Fruit fly (Drosophila melanogaster) whole organism, embryonic: Measurements from ENCODE around the gene CG3662.

Experiments used
- ATbp ChIP-seq: fragments of 200-800 bp; sonication (Bioruptor generic); optimal IDR thresholded peaks from 2 replicates; lab custom pipeline; 2017; ENCODE audit warnings: missing biosample characterization, mild to moderate bottlenecking, missing genetic modification characterization, missing genetic modification reagents
- Asciz ChIP-seq: fragments of 200-800 bp; sonication (Bioruptor generic); optimal IDR thresholded peaks from 2 replicates; lab custom pipeline; 2017; ENCODE audit warnings: missing biosample characterization, mild to moderate bottlenecking, missing genetic modification characterization, missing genetic modification reagents
- Atf6 ChIP-seq: fragments of 200-800 bp; sonication (Bioruptor generic); IDR thresholded peaks from 2 replicates; pipeline ENCODE4 v1.3.6; 2022; ENCODE audit warnings: missing biosample characterization, missing genetic modification characterization
- CG10979 ChIP-seq: fragments of 200-800 bp; sonication (Bioruptor generic); optimal IDR thresholded peaks from 2 replicates; lab custom pipeline; 2018; ENCODE audit warnings: missing biosample characterization, mild to moderate bottlenecking, missing genetic modification characterization, moderate library complexity
- CG11398 ChIP-seq: fragments of 200-800 bp; sonication (Bioruptor generic); optimal IDR thresholded peaks from 2 replicates; lab custom pipeline; 2016; ENCODE audit warnings: missing biosample characterization, missing genetic modification characterization
- CG11504 ChIP-seq: fragments of 200-800 bp; sonication (Bioruptor generic); optimal IDR thresholded peaks from 3 replicates; lab custom pipeline; 2019; ENCODE audit warnings: missing biosample characterization, mild to moderate bottlenecking, missing genetic modification characterization, moderate library complexity
- CG12155 ChIP-seq: fragments of 200-800 bp; sonication (Bioruptor generic); optimal IDR thresholded peaks from 3 replicates; lab custom pipeline; 2016; ENCODE audit warnings: missing biosample characterization, missing genetic modification characterization
- CG14050 ChIP-seq: fragments of 200-800 bp; sonication (Bioruptor generic); IDR thresholded peaks from 3 replicates; pipeline ENCODE4 v1.3.6; 2022; ENCODE audit warnings: missing biosample characterization, missing genetic modification characterization
- CG15011 ChIP-seq: fragments of 200-800 bp; sonication (Bioruptor generic); optimal IDR thresholded peaks from 3 replicates; lab custom pipeline; 2018; ENCODE audit warnings: missing biosample characterization, mild to moderate bottlenecking, missing genetic modification characterization
- CG16815 ChIP-seq: fragments of 200-800 bp; sonication (Bioruptor generic); optimal IDR thresholded peaks from 3 replicates; lab custom pipeline; 2017; ENCODE audit warnings: missing biosample characterization, mild to moderate bottlenecking, missing genetic modification characterization
- CG17359 ChIP-seq: fragments of 200-800 bp; sonication (Bioruptor generic); optimal IDR thresholded peaks from 3 replicates; lab custom pipeline; 2018; ENCODE audit warnings: missing biosample characterization, mild to moderate bottlenecking, missing genetic modification characterization, moderate library complexity
- CG18476 ChIP-seq: fragments of 200-800 bp; sonication (Bioruptor generic); optimal IDR thresholded peaks from 2 replicates; lab custom pipeline; 2016; ENCODE audit warnings: missing biosample characterization, mild to moderate bottlenecking, missing genetic modification characterization
- CG18619 ChIP-seq: fragments of 200-800 bp; sonication (Bioruptor generic); optimal IDR thresholded peaks from 3 replicates; lab custom pipeline; 2017; ENCODE audit warnings: missing biosample characterization, mild to moderate bottlenecking, missing genetic modification characterization
- CG2116 ChIP-seq: fragments of 200-800 bp; sonication (Bioruptor generic); optimal IDR thresholded peaks from 3 replicates; lab custom pipeline; 2018; ENCODE audit warnings: missing biosample characterization, mild to moderate bottlenecking, missing genetic modification characterization
- CG3065 ChIP-seq: fragments of 200-800 bp; sonication (Bioruptor generic); optimal IDR thresholded peaks from 2 replicates; lab custom pipeline; 2016; ENCODE audit warnings: missing biosample characterization, missing genetic modification characterization
- CG31388 ChIP-seq: fragments of 200-800 bp; sonication (Bioruptor generic); optimal IDR thresholded peaks from 2 replicates; lab custom pipeline; 2016; ENCODE audit warnings: missing biosample characterization, missing genetic modification characterization
- CG32772 ChIP-seq: fragments of 200-800 bp; sonication (Bioruptor generic); IDR thresholded peaks from 2 replicates; pipeline ENCODE4 v1.3.6; 2022; ENCODE audit warnings: missing biosample characterization, missing genetic modification characterization
- CG3838 ChIP-seq: fragments of 200-800 bp; sonication (Bioruptor generic); optimal IDR thresholded peaks from 3 replicates; lab custom pipeline; 2016; ENCODE audit warnings: missing biosample characterization, missing genetic modification characterization
- CG4707 ChIP-seq: fragments of 200-800 bp; sonication (Bioruptor generic); optimal IDR thresholded peaks from 2 replicates; lab custom pipeline; 2018; ENCODE audit warnings: missing biosample characterization, mild to moderate bottlenecking, missing genetic modification characterization, moderate library complexity
- CG6813 ChIP-seq: fragments of 200-800 bp; sonication (Bioruptor generic); optimal IDR thresholded peaks from 2 replicates; lab custom pipeline; 2017; ENCODE audit warnings: missing biosample characterization, missing genetic modification characterization, mild to moderate bottlenecking, moderate library complexity, missing genetic modification reagents
- CG7556 ChIP-seq: fragments of 200-800 bp; sonication (Bioruptor generic); optimal IDR thresholded peaks from 2 replicates; lab custom pipeline; 2017; ENCODE audit warnings: missing biosample characterization, mild to moderate bottlenecking, missing genetic modification characterization
- CG9876 ChIP-seq: fragments of 200-800 bp; sonication (Bioruptor generic); optimal IDR thresholded peaks from 2 replicates; lab custom pipeline; 2016; ENCODE audit warnings: missing biosample characterization, missing genetic modification characterization
- D ChIP-seq, 2 experiments: fragments of 200-800 bp in 1 of 2; fragments of >200 bp in 1 of 2; sonication (Bioruptor generic) in 1 of 2; optimal IDR thresholded peaks; 2 replicates in 1 of 2; 3 replicates in 1 of 2; lab custom pipeline; 2017; ENCODE audit warnings: mild to moderate bottlenecking in 1 of 2, missing biosample characterization in 1 of 2, missing genetic modification characterization in 1 of 2, missing genetic modification reagents in 1 of 2
- Deaf1 ChIP-seq: fragments of 200-800 bp; optimal IDR thresholded peaks from 3 replicates; lab custom pipeline; 2019; ENCODE audit warnings: missing biosample characterization, mild to moderate bottlenecking, missing genetic modification characterization, moderate library complexity
- Hmr ChIP-seq: fragments of 200-800 bp; sonication (Bioruptor generic); optimal IDR thresholded peaks from 3 replicates; lab custom pipeline; 2017; ENCODE audit warnings: mild to moderate bottlenecking, missing biosample characterization, missing genetic modification reagents, missing genetic modification characterization
- Jarid2 ChIP-seq: fragments of 200-800 bp; sonication (Bioruptor generic); optimal IDR thresholded peaks from 3 replicates; lab custom pipeline; 2017; ENCODE audit warnings: mild to moderate bottlenecking, missing biosample characterization, missing genetic modification reagents, missing genetic modification characterization
- MTF-1 ChIP-seq: fragments of 200-800 bp; sonication (Bioruptor generic); optimal IDR thresholded peaks from 2 replicates; lab custom pipeline; 2018; ENCODE audit warnings: missing biosample characterization, mild to moderate bottlenecking, missing genetic modification characterization, borderline replicate concordance
- NC2β ChIP-seq: fragments of 200-800 bp; sonication (Bioruptor generic); optimal IDR thresholded peaks from 2 replicates; lab custom pipeline; 2016; ENCODE audit warnings: missing biosample characterization, missing genetic modification characterization
- Nf-YA ChIP-seq: fragments of 200-800 bp; sonication (Bioruptor generic); IDR thresholded peaks from 2 replicates; pipeline ENCODE4 v1.3.6; 2022; ENCODE audit warnings: missing biosample characterization, missing genetic modification characterization
- Oli ChIP-seq: fragments of 200-800 bp; sonication (Bioruptor generic); optimal IDR thresholded peaks from 2 replicates; lab custom pipeline; 2018; ENCODE audit warnings: missing biosample characterization, mild to moderate bottlenecking, missing genetic modification characterization, moderate library complexity
- Opbp ChIP-seq: fragments of 200-800 bp; sonication (Bioruptor generic); IDR thresholded peaks from 3 replicates; pipeline ENCODE4 v1.3.6; 2022; ENCODE audit warnings: missing biosample characterization, missing genetic modification characterization; ENCODE audit not compliant: partially characterized antibody
- Ptx1 ChIP-seq: fragments of 200-800 bp; sonication (Bioruptor generic); IDR thresholded peaks from 2 replicates; pipeline ENCODE4 v1.3.6; 2022; ENCODE audit warnings: missing biosample characterization, missing genetic modification characterization
- bab2 ChIP-seq: fragments of 200-800 bp; sonication (Bioruptor generic); optimal IDR thresholded peaks from 2 replicates; lab custom pipeline; 2016; ENCODE audit warnings: missing biosample characterization, missing genetic modification characterization
- bcd ChIP-seq: fragments of 200-800 bp; sonication (Bioruptor generic); optimal IDR thresholded peaks from 2 replicates; lab custom pipeline; 2017; ENCODE audit warnings: missing biosample characterization, mild to moderate bottlenecking, missing genetic modification characterization
- cas ChIP-seq: fragments of 200-800 bp; sonication (Bioruptor generic); IDR thresholded peaks from 2 replicates; pipeline ENCODE4 v1.3.6; 2022; ENCODE audit warnings: missing biosample characterization, missing genetic modification characterization
- cg ChIP-seq: fragments of 200-800 bp; sonication (Bioruptor generic); optimal IDR thresholded peaks from 3 replicates; lab custom pipeline; 2019; ENCODE audit warnings: missing biosample characterization, mild to moderate bottlenecking, missing genetic modification characterization, moderate library complexity
- chinmo ChIP-seq: fragments of 200-800 bp; sonication (Bioruptor generic); IDR thresholded peaks from 4 replicates; pipeline ENCODE4 v1.3.6; 2022; ENCODE audit warnings: missing biosample characterization, missing genetic modification characterization; ENCODE audit not compliant: partially characterized antibody
- chm ChIP-seq: fragments of 200-800 bp; sonication (Bioruptor generic); IDR thresholded peaks from 2 replicates; pipeline ENCODE4 v1.3.6; 2022; ENCODE audit warnings: missing biosample characterization, missing genetic modification characterization
- chn ChIP-seq: fragments of 200-800 bp; sonication (Bioruptor generic); optimal IDR thresholded peaks from 2 replicates; lab custom pipeline; 2016; ENCODE audit warnings: missing biosample characterization, missing genetic modification characterization
- crc ChIP-seq: fragments of 200-800 bp; sonication (Bioruptor generic); optimal IDR thresholded peaks from 2 replicates; lab custom pipeline; 2016; ENCODE audit warnings: missing biosample characterization, missing genetic modification characterization
- da ChIP-seq: fragments of 200-800 bp; sonication (Bioruptor generic); optimal IDR thresholded peaks from 2 replicates; lab custom pipeline; 2016; ENCODE audit warnings: missing biosample characterization, missing genetic modification characterization
- eve ChIP-seq, 2 experiments: fragments of >200 bp; optimal IDR thresholded peaks; 2 replicates each; lab custom pipeline; 2017; ENCODE audit warnings: missing biosample characterization in 2 of 2, missing genetic modification characterization in 2 of 2
- exex ChIP-seq: fragments of 200-800 bp; sonication (Bioruptor generic); optimal IDR thresholded peaks from 4 replicates; lab custom pipeline; 2018; ENCODE audit warnings: missing biosample characterization, mild to moderate bottlenecking, missing genetic modification characterization, moderate library complexity
- fd102C ChIP-seq: fragments of 200-800 bp; sonication (Bioruptor generic); optimal IDR thresholded peaks from 2 replicates; lab custom pipeline; 2018; ENCODE audit warnings: missing biosample characterization, mild to moderate bottlenecking, missing genetic modification characterization, moderate library complexity
- fd64A ChIP-seq: fragments of 200-800 bp; sonication (Bioruptor generic); optimal IDR thresholded peaks from 3 replicates; lab custom pipeline; 2018; ENCODE audit warnings: missing biosample characterization, mild to moderate bottlenecking, missing genetic modification characterization
- hth ChIP-seq: fragments of >200 bp; optimal IDR thresholded peaks from 2 replicates; lab custom pipeline; 2017; ENCODE audit warnings: inconsistent platforms
- klu ChIP-seq: fragments of 200-800 bp; sonication (Bioruptor generic); IDR thresholded peaks from 2 replicates; pipeline ENCODE4 v1.3.6; 2022; ENCODE audit warnings: missing biosample characterization, missing genetic modification characterization
- org-1 ChIP-seq: fragments of 200-800 bp; sonication (Bioruptor generic); optimal IDR thresholded peaks from 2 replicates; lab custom pipeline; 2017; ENCODE audit warnings: missing biosample characterization, missing genetic modification characterization
- ro ChIP-seq: fragments of 200-800 bp; sonication (Bioruptor generic); IDR thresholded peaks from 2 replicates; pipeline ENCODE4 v1.3.6; 2022; ENCODE audit warnings: missing biosample characterization, missing genetic modification characterization
- tgo ChIP-seq: fragments of 200-800 bp; sonication (Bioruptor generic); IDR thresholded peaks from 3 replicates; pipeline ENCODE4 v1.3.6; 2022; ENCODE audit warnings: missing biosample characterization, missing genetic modification characterization

The CG3662 gene

dm6 chr2L:825768-826263, 4.7 kb downstream of the CG3662 start, which contains the start of the genes CG3862 and dock (continued):
- TF ChIP-seq ATbp (GFP tag; lab: Kevin White, UChicago) (no peak), klu (no peak), CG12155 (GFP tag; lab: Kevin White, UChicago) (peak; percentile 47), CG16815 (GFP tag; lab: Kevin White, UChicago) (no peak), Jarid2 (GFP tag; lab: Kevin White, UChicago) (peak; percentile 89), eve (GFP tag; optimal IDR thresholded peaks at IDR 0.05; lab: Kevin White, UChicago) (no peak), CG3838 (GFP tag; lab: Kevin White, UChicago) (no peak), cg (GFP tag; lab: Kevin White, UChicago) (peak; percentile 95), CG14050 (GFP tag; lab: Robert Waterston, UW) (no peak), bcd (GFP tag; lab: Kevin White, UChicago) (peak; percentile 49), Ptx1 (GFP tag; lab: Robert Waterston, UW) (peak; percentile 30; the same call in 1 of the 2 replicates), exex (tag; lab: Kevin White, UChicago) (peak; percentile 67), crc (no peak), cas (peak; percentile 62; the same call in 1 of the 2 replicates), Opbp (GFP tag; lab: Robert Waterston, UW) (peak; percentile 97), ro (GFP tag; lab: Robert Waterston, UW) (no peak), bab2 (peak; percentile 38), da (GFP tag; lab: Kevin White, UChicago) (peak; percentile 24), org-1 (GFP tag; lab: Kevin White, UChicago) (peak; percentile 0), Asciz (no peak), fd102C (no peak), CG11504 (tag; lab: Kevin White, UChicago) (peak; percentile 40), CG2116 (GFP tag; lab: Kevin White, UChicago) (peak; percentile 88), CG18619 (GFP tag; lab: Kevin White, UChicago) (peak; percentile 42), Oli (tag; lab: Kevin White, UChicago) (no peak), CG3065 (GFP tag; lab: Kevin White, UChicago) (peak; percentile 31), D (optimal IDR thresholded peaks at IDR 0.05; lab: Kevin White, UChicago) (peak; percentile 62), D (GFP tag; optimal IDR thresholded peaks at IDR 0.05; lab: Kevin White, UChicago) (no peak), chinmo (GFP tag; lab: Robert Waterston, UW) (peak; percentile 88; the same call in 3 of the 4 replicates), Hmr (peak; percentile 71), CG15011 (GFP tag; lab: Kevin White, UChicago) (no peak), fd64A (GFP tag; lab: Kevin White, UChicago) (no peak), CG17359 (tag; lab: Kevin White, UChicago) (peak; percentile 45), Atf6 (0 out of 2 replicates have a peak, but pooled peaks have one; percentile 25), tgo (GFP tag; lab: Robert Waterston, UW) (no peak), CG4707 (GFP tag; lab: Kevin White, UChicago) (no peak), Deaf1 (tag; lab: Kevin White, UChicago) (peak; percentile 13), CG10979 (tag; lab: Kevin White, UChicago) (peak; percentile 43), chm (GFP tag; lab: Robert Waterston, UW) (peak; percentile 64), CG11398 (GFP tag; lab: Kevin White, UChicago) (peak; percentile 51), hth (lab: Kevin White, UChicago) (no peak), MTF-1 (GFP tag; lab: Kevin White, UChicago) (peak; percentile 29), CG7556 (GFP tag; lab: Kevin White, UChicago) (peak; percentile 47), CG31388 (GFP tag; lab: Kevin White, UChicago) (no peak), CG32772 (GFP tag; lab: Robert Waterston, UW) (no peak), Nf-YA (0 out of 2 replicates have a peak, but pooled peaks have one; percentile 8), chn (peak; percentile 62), CG9876 (GFP tag; lab: Kevin White, UChicago) (peak; percentile 57), CG6813 (peak; percentile 3), NC2β (GFP tag; lab: Kevin White, UChicago) (no peak), CG18476 (GFP tag; lab: Kevin White, UChicago) (no peak)
